Fruit fly (Drosophila melanogaster) whole organism, embryonic: ENCODE data around the gene kdn.

Experiments used
- Adf1 ChIP-seq: fragments of 200-800 bp; sonication (Bioruptor generic); IDR thresholded peaks from 2 replicates; pipeline ENCODE4 v1.3.6; 2022; ENCODE audit warnings: missing biosample characterization, missing genetic modification characterization
- Bdp1 ChIP-seq: fragments of 200-800 bp; sonication (Bioruptor generic); optimal IDR thresholded peaks from 3 replicates; lab custom pipeline; 2016; ENCODE audit warnings: missing biosample characterization, missing genetic modification characterization
- C15 ChIP-seq: fragments of 200-800 bp; sonication (Bioruptor generic); IDR thresholded peaks from 3 replicates; pipeline ENCODE4 v1.3.6; 2022; ENCODE audit warnings: missing biosample characterization, missing genetic modification characterization
- CG10366 ChIP-seq: fragments of 200-800 bp; sonication (Bioruptor generic); IDR thresholded peaks from 2 replicates; pipeline ENCODE4 v1.3.6; 2022; ENCODE audit warnings: missing biosample characterization, missing genetic modification characterization
- CG10959 ChIP-seq: fragments of 200-800 bp; sonication (Bioruptor generic); IDR thresholded peaks from 2 replicates; pipeline ENCODE4 v1.3.6; 2022; ENCODE audit warnings: missing biosample characterization, missing genetic modification characterization
- CG11398 ChIP-seq: fragments of 200-800 bp; sonication (Bioruptor generic); optimal IDR thresholded peaks from 2 replicates; lab custom pipeline; 2016; ENCODE audit warnings: missing biosample characterization, missing genetic modification characterization
- CG13296 ChIP-seq: fragments of 200-800 bp; sonication (Bioruptor generic); optimal IDR thresholded peaks from 3 replicates; lab custom pipeline; 2018; ENCODE audit warnings: missing biosample characterization, mild to moderate bottlenecking, missing genetic modification characterization
- CG13775 ChIP-seq: fragments of 200-800 bp; sonication (Bioruptor generic); optimal IDR thresholded peaks from 3 replicates; lab custom pipeline; 2017; ENCODE audit warnings: missing biosample characterization, mild to moderate bottlenecking, missing genetic modification characterization
- CG14710 ChIP-seq: fragments of 200-800 bp; sonication (Bioruptor generic); optimal IDR thresholded peaks from 3 replicates; lab custom pipeline; 2019; ENCODE audit warnings: missing biosample characterization, mild to moderate bottlenecking, missing genetic modification characterization, moderate library complexity
- CG1529 ChIP-seq: fragments of 200-800 bp; sonication (Bioruptor generic); optimal IDR thresholded peaks from 3 replicates; lab custom pipeline; 2018; ENCODE audit warnings: missing biosample characterization, missing genetic modification characterization
- CG15601 ChIP-seq: fragments of 200-800 bp; sonication (Bioruptor generic); optimal IDR thresholded peaks from 3 replicates; lab custom pipeline; 2019; ENCODE audit warnings: missing biosample characterization, mild to moderate bottlenecking, missing genetic modification characterization, moderate library complexity
- CG1647 ChIP-seq: fragments of 200-800 bp; sonication (Bioruptor generic); optimal IDR thresholded peaks from 3 replicates; lab custom pipeline; 2016; ENCODE audit warnings: missing biosample characterization, missing genetic modification characterization
- CG16863 ChIP-seq: fragments of 200-800 bp; sonication (Bioruptor generic); optimal IDR thresholded peaks from 3 replicates; lab custom pipeline; 2016; ENCODE audit warnings: missing biosample characterization, missing genetic modification characterization
- CG17359 ChIP-seq: fragments of 200-800 bp; sonication (Bioruptor generic); optimal IDR thresholded peaks from 3 replicates; lab custom pipeline; 2018; ENCODE audit warnings: missing biosample characterization, mild to moderate bottlenecking, missing genetic modification characterization, moderate library complexity
- CG17912 ChIP-seq: fragments of 200-800 bp; sonication (Bioruptor generic); optimal IDR thresholded peaks from 2 replicates; lab custom pipeline; 2018; ENCODE audit warnings: missing biosample characterization, mild to moderate bottlenecking, missing genetic modification characterization
- CG18764 ChIP-seq: fragments of 200-800 bp; sonication (Bioruptor generic); optimal IDR thresholded peaks from 3 replicates; lab custom pipeline; 2016; ENCODE audit warnings: missing biosample characterization, missing genetic modification characterization
- CG2116 ChIP-seq: fragments of 200-800 bp; sonication (Bioruptor generic); optimal IDR thresholded peaks from 3 replicates; lab custom pipeline; 2018; ENCODE audit warnings: missing biosample characterization, mild to moderate bottlenecking, missing genetic modification characterization
- CG2120 ChIP-seq: fragments of 200-800 bp; sonication (Bioruptor generic); optimal IDR thresholded peaks from 3 replicates; lab custom pipeline; 2016; ENCODE audit warnings: missing biosample characterization, missing genetic modification characterization
- CG31388 ChIP-seq: fragments of 200-800 bp; sonication (Bioruptor generic); optimal IDR thresholded peaks from 2 replicates; lab custom pipeline; 2016; ENCODE audit warnings: missing biosample characterization, missing genetic modification characterization
- CG32772 ChIP-seq: fragments of 200-800 bp; sonication (Bioruptor generic); IDR thresholded peaks from 2 replicates; pipeline ENCODE4 v1.3.6; 2022; ENCODE audit warnings: missing biosample characterization, missing genetic modification characterization
- CG6813 ChIP-seq: fragments of 200-800 bp; sonication (Bioruptor generic); optimal IDR thresholded peaks from 2 replicates; lab custom pipeline; 2017; ENCODE audit warnings: missing biosample characterization, missing genetic modification characterization, mild to moderate bottlenecking, moderate library complexity, missing genetic modification reagents
- CG7556 ChIP-seq: fragments of 200-800 bp; sonication (Bioruptor generic); optimal IDR thresholded peaks from 2 replicates; lab custom pipeline; 2017; ENCODE audit warnings: missing biosample characterization, mild to moderate bottlenecking, missing genetic modification characterization
- CkIIα-i1 ChIP-seq: fragments of 200-800 bp; sonication (Bioruptor generic); IDR thresholded peaks from 2 replicates; pipeline ENCODE4 v1.3.6; 2022; ENCODE audit warnings: missing biosample characterization, missing genetic modification characterization
- Dbx ChIP-seq: fragments of 200-800 bp; sonication (Bioruptor generic); IDR thresholded peaks from 3 replicates; pipeline ENCODE4 v1.3.6; 2022; ENCODE audit warnings: missing biosample characterization, missing genetic modification characterization
- E2f2 ChIP-seq: fragments of 200-800 bp; sonication (Bioruptor generic); IDR thresholded peaks from 2 replicates; pipeline ENCODE4 v1.3.6; 2022; ENCODE audit warnings: missing biosample characterization, missing genetic modification characterization
- Gsc ChIP-seq: fragments of 200-800 bp; sonication (Bioruptor generic); IDR thresholded peaks from 2 replicates; pipeline ENCODE4 v1.3.6; 2022; ENCODE audit warnings: missing biosample characterization, missing genetic modification characterization
- HmgZ ChIP-seq: fragments of 200-800 bp; sonication (Bioruptor generic); optimal IDR thresholded peaks from 2 replicates; lab custom pipeline; 2018; ENCODE audit warnings: missing biosample characterization, mild to moderate bottlenecking, missing genetic modification characterization
- Max ChIP-seq: fragments of 200-800 bp; sonication (Bioruptor generic); optimal IDR thresholded peaks from 2 replicates; lab custom pipeline; 2016; ENCODE audit warnings: missing biosample characterization, mild to moderate bottlenecking, missing genetic modification characterization
- NC2α ChIP-seq: fragments of 200-800 bp; sonication (Bioruptor generic); optimal IDR thresholded peaks from 2 replicates; lab custom pipeline; 2016; ENCODE audit warnings: missing biosample characterization, missing genetic modification characterization
- NK7.1 ChIP-seq: fragments of 200-800 bp; sonication (Bioruptor generic); optimal IDR thresholded peaks from 3 replicates; lab custom pipeline; 2016; ENCODE audit warnings: missing biosample characterization, missing genetic modification characterization
- Scr ChIP-seq: fragments of 200-800 bp; sonication (Bioruptor generic); IDR thresholded peaks from 2 replicates; pipeline ENCODE4 v1.3.6; 2022; ENCODE audit warnings: missing biosample characterization, missing genetic modification characterization; ENCODE audit not compliant: partially characterized antibody
- Vsx1 ChIP-seq: fragments of 200-800 bp; sonication (Bioruptor generic); optimal IDR thresholded peaks from 2 replicates; lab custom pipeline; 2017; ENCODE audit warnings: missing biosample characterization, mild to moderate bottlenecking, missing genetic modification characterization, missing genetic modification reagents
- bowl ChIP-seq: fragments of 200-800 bp; sonication (Bioruptor generic); IDR thresholded peaks from 2 replicates; pipeline ENCODE4 v1.3.6; 2022; ENCODE audit warnings: missing biosample characterization, missing genetic modification characterization
- br ChIP-seq: fragments of >200 bp; optimal IDR thresholded peaks from 2 replicates; lab custom pipeline; 2017
- cwo ChIP-seq: fragments of 200-800 bp; sonication (Bioruptor generic); optimal IDR thresholded peaks from 3 replicates; lab custom pipeline; 2017; ENCODE audit warnings: missing biosample characterization, missing genetic modification characterization, mild to moderate bottlenecking, moderate library complexity, missing genetic modification reagents
- dmrt99B ChIP-seq: fragments of 200-800 bp; sonication (Bioruptor generic); optimal IDR thresholded peaks from 2 replicates; lab custom pipeline; 2018; ENCODE audit warnings: missing biosample characterization, mild to moderate bottlenecking, missing genetic modification characterization, moderate library complexity
- exex ChIP-seq: fragments of 200-800 bp; sonication (Bioruptor generic); optimal IDR thresholded peaks from 4 replicates; lab custom pipeline; 2018; ENCODE audit warnings: missing biosample characterization, mild to moderate bottlenecking, missing genetic modification characterization, moderate library complexity
- fru ChIP-seq: fragments of >200 bp; optimal IDR thresholded peaks from 2 replicates; lab custom pipeline; 2017
- fu2 ChIP-seq: fragments of 200-800 bp; sonication (Bioruptor generic); optimal IDR thresholded peaks from 2 replicates; lab custom pipeline; 2016; ENCODE audit warnings: missing biosample characterization, missing genetic modification characterization
- gcm ChIP-seq: fragments of 200-800 bp; sonication (Bioruptor generic); optimal IDR thresholded peaks from 2 replicates; lab custom pipeline; 2019; ENCODE audit warnings: missing biosample characterization, mild to moderate bottlenecking, missing genetic modification characterization, moderate library complexity
- gro ChIP-seq: fragments of 200-800 bp; sonication (Bioruptor generic); optimal IDR thresholded peaks from 2 replicates; lab custom pipeline; 2016; ENCODE audit warnings: missing biosample characterization, missing genetic modification characterization
- jing ChIP-seq: fragments of 200-800 bp; sonication (Bioruptor generic); optimal IDR thresholded peaks from 2 replicates; lab custom pipeline; 2018; ENCODE audit warnings: missing biosample characterization, mild to moderate bottlenecking, missing genetic modification characterization
- odd ChIP-seq: fragments of 200-800 bp; sonication (Bioruptor generic); optimal IDR thresholded peaks from 2 replicates; lab custom pipeline; 2017; ENCODE audit warnings: missing biosample characterization, mild to moderate bottlenecking, missing genetic modification characterization
- org-1 ChIP-seq: fragments of 200-800 bp; sonication (Bioruptor generic); optimal IDR thresholded peaks from 2 replicates; lab custom pipeline; 2017; ENCODE audit warnings: missing biosample characterization, missing genetic modification characterization
- pb ChIP-seq: fragments of 200-800 bp; sonication (Bioruptor generic); optimal IDR thresholded peaks from 3 replicates; lab custom pipeline; 2016; ENCODE audit warnings: missing biosample characterization, missing genetic modification characterization
- phol ChIP-seq: fragments of 200-800 bp; sonication (Bioruptor generic); optimal IDR thresholded peaks from 3 replicates; lab custom pipeline; 2018; ENCODE audit warnings: missing biosample characterization, mild to moderate bottlenecking, missing genetic modification characterization, moderate library complexity
- sc ChIP-seq, 3 experiments: fragments of >200 bp in 2 of 3; fragments of 200-800 bp in 1 of 3; sonication (Bioruptor generic) in 1 of 3; optimal IDR thresholded peaks; 2 replicates in 2 of 3; 3 replicates in 1 of 3; lab custom pipeline; 2017; ENCODE audit warnings: mild to moderate bottlenecking in 1 of 3, missing biosample characterization in 1 of 3, missing genetic modification characterization in 1 of 3, missing genetic modification reagents in 1 of 3
- slbo ChIP-seq: fragments of 200-800 bp; sonication (Bioruptor generic); IDR thresholded peaks from 2 replicates; pipeline ENCODE4 v1.3.6; 2022; ENCODE audit warnings: missing biosample characterization, missing genetic modification characterization
- ssp ChIP-seq: fragments of 200-800 bp; sonication (Bioruptor generic); IDR thresholded peaks from 2 replicates; pipeline ENCODE4 v1.3.6; 2022; ENCODE audit warnings: missing biosample characterization, missing genetic modification characterization
- tgo ChIP-seq: fragments of 200-800 bp; sonication (Bioruptor generic); IDR thresholded peaks from 3 replicates; pipeline ENCODE4 v1.3.6; 2022; ENCODE audit warnings: missing biosample characterization, missing genetic modification characterization

Gene kdn

dm6 chrX:6330369-6330949, 20.0 kb upstream of the kdn start, which contains the start of gene CG42240 (continued):
- TF ChIP-seq CG6813 (GFP tag; lab: Kevin White, UChicago) = peak; percentile 84
- peak; percentile 55 for TF ChIP-seq exex (tag; lab: Kevin White, UChicago)
- no peak for TF ChIP-seq fru (lab: Kevin White, UChicago)
- peak; percentile 66 for TF ChIP-seq fu2 (GFP tag; lab: Kevin White, UChicago)
- no peak for TF ChIP-seq br (lab: Kevin White, UChicago)
- TF ChIP-seq CG10366 (GFP tag; lab: Robert Waterston, UW) = peak; percentile 71
- TF ChIP-seq NK7.1 (GFP tag; lab: Kevin White, UChicago) = peak; percentile 73
- peak; percentile 74 for TF ChIP-seq slbo
- peak; percentile 78 for TF ChIP-seq Vsx1 (GFP tag; lab: Kevin White, UChicago)
- no peak for TF ChIP-seq Scr (GFP tag; lab: Robert Waterston, UW)
- peak; percentile 96 for TF ChIP-seq dmrt99B (tag; lab: Kevin White, UChicago)
- peak; percentile 81 for TF ChIP-seq CG31388
- TF ChIP-seq jing (GFP tag; lab: Kevin White, UChicago) = peak; percentile 79
- peak; percentile 97 for TF ChIP-seq CG7556 (GFP tag; lab: Kevin White, UChicago)
- TF ChIP-seq HmgZ (tag; lab: Kevin White, UChicago) = peak; percentile 85
- peak; percentile 87 for TF ChIP-seq cwo (GFP tag; lab: Kevin White, UChicago)
- peak; percentile 46; the same call in 1 of the 2 replicates for TF ChIP-seq bowl (GFP tag; lab: Robert Waterston, UW)
- TF ChIP-seq CG10959 (GFP tag; lab: Robert Waterston, UW) = no peak
- peak; percentile 63 for TF ChIP-seq ssp (GFP tag; lab: Robert Waterston, UW)
- TF ChIP-seq CG18764 (GFP tag; lab: Kevin White, UChicago) = peak; percentile 85
- peak; percentile 93 for TF ChIP-seq CG1529 (GFP tag; lab: Kevin White, UChicago)
- TF ChIP-seq E2f2 (GFP tag; lab: Robert Waterston, UW) = peak; percentile 59; the same call in 1 of the 2 replicates
- peak; percentile 95 for TF ChIP-seq phol
- TF ChIP-seq CG13775 = peak; percentile 88
- TF ChIP-seq sc (optimal IDR thresholded peaks at IDR 0.05; lab: Kevin White, UChicago) = no peak
- TF ChIP-seq sc (GFP tag; optimal IDR thresholded peaks at IDR 0.05; lab: Kevin White, UChicago) = peak; percentile 92
- peak; percentile 59 for TF ChIP-seq pb (GFP tag; lab: Kevin White, UChicago)
- TF ChIP-seq CG11398 (GFP tag; lab: Kevin White, UChicago) = peak; percentile 54
- TF ChIP-seq Bdp1 (GFP tag; lab: Kevin White, UChicago) = peak; percentile 39
- peak; percentile 91 for TF ChIP-seq gcm
- peak; percentile 88 for TF ChIP-seq CG2120
- peak; percentile 73 for TF ChIP-seq CG2116 (GFP tag; lab: Kevin White, UChicago)
- peak; percentile 88 for TF ChIP-seq CG17359 (tag; lab: Kevin White, UChicago)
- TF ChIP-seq odd (GFP tag; lab: Kevin White, UChicago) = peak; percentile 92
- TF ChIP-seq Max (GFP tag; lab: Kevin White, UChicago) = peak; percentile 91
- peak; percentile 92 for TF ChIP-seq org-1
- peak; percentile 29; the same call in 1 of the 2 replicates for TF ChIP-seq Gsc (GFP tag; lab: Robert Waterston, UW)
- peak; percentile 92 for TF ChIP-seq CG13296 (GFP tag; lab: Kevin White, UChicago)
- peak; percentile 92 for TF ChIP-seq CG15601 (tag; lab: Kevin White, UChicago)
- TF ChIP-seq CG1647 = peak; percentile 70
- TF ChIP-seq CkIIα-i1 (GFP tag; lab: Robert Waterston, UW) = no peak
- TF ChIP-seq CG17912 (GFP tag; lab: Kevin White, UChicago) = no peak
- TF ChIP-seq C15 (GFP tag; lab: Robert Waterston, UW) = 0 out of 3 replicates have a peak, but pooled peaks have one; percentile 49
- peak; percentile 21; the same call in 1 of the 2 replicates for TF ChIP-seq Adf1 (GFP tag; lab: Robert Waterston, UW)
- TF ChIP-seq Dbx (GFP tag; lab: Robert Waterston, UW) = 0 out of 3 replicates have a peak, but pooled peaks have one; percentile 33
- TF ChIP-seq CG14710 (tag; lab: Kevin White, UChicago) = peak; percentile 92
- peak; percentile 3 for TF ChIP-seq gro (GFP tag; lab: Kevin White, UChicago)
- TF ChIP-seq CG32772 (GFP tag; lab: Robert Waterston, UW) = peak; percentile 78
- peak; percentile 79 for TF ChIP-seq CG16863 (GFP tag; lab: Kevin White, UChicago)
- TF ChIP-seq NC2α = peak; percentile 42
- peak; percentile 81 for TF ChIP-seq tgo (GFP tag; lab: Robert Waterston, UW)
